Fruit fly (Drosophila melanogaster): ENCODE data around the gene Ufd4.

dm6 chr2L:10306518-10307260, 14.5 kb upstream of the Ufd4 start, which contains the start of the genes CG5390 and CG4968:
- TF ChIP-seq CG8478 (optimal IDR thresholded peaks at IDR 0.05) (no peak), CTCF (optimal IDR thresholded peaks at IDR 0.05) (no peak)
